Worm (Caenorhabditis elegans): ENCODE measurements around the gene clec-146.

- TF ChIP-seq fkh-3 (tag; optimal IDR thresholded peaks at IDR 0.05), result no peak
- TF ChIP-seq dpl-1 (GFP tag; optimal IDR thresholded peaks at IDR 0.05), result no peak
- TF ChIP-seq ztf-26 (tag; optimal IDR thresholded peaks at IDR 0.05), result no peak
Measured at ce11 chrII:13540956-13541355, 52.6 kb downstream of the clec-146 start, which contains the start of the genes noa-1 and Y48E1B.17.
